Fruit fly (Drosophila melanogaster): ENCODE measurements around the gene robo2.

Gene robo2

dm6 chr2L:1462136-1462535 lies 41.9 kb upstream of the robo2 start (continued):
- 0 out of 3 replicates have a peak, but pooled peaks have one; percentile 26 for TF ChIP-seq CG11695 (GFP tag; IDR thresholded peaks at IDR 0.05)
- TF ChIP-seq zen (tag; optimal IDR thresholded peaks at IDR 0.05) = peak; percentile 24
- no peak for TF ChIP-seq fru (optimal IDR thresholded peaks at IDR 0.05)
- TF ChIP-seq Oli (tag; optimal IDR thresholded peaks at IDR 0.05) = no peak
- TF ChIP-seq CG11696 (GFP tag; IDR thresholded peaks at IDR 0.05) = no peak
- TF ChIP-seq CG6765 (GFP tag; optimal IDR thresholded peaks at IDR 0.05) = no peak
- TF ChIP-seq CG34224 (GFP tag; IDR thresholded peaks at IDR 0.05; ENCODE audit: partially characterized antibody) = peak; percentile 67
- TF ChIP-seq Rx (GFP tag; IDR thresholded peaks at IDR 0.05) = peak; percentile 31; the same call in 1 of the 2 replicates
- peak; percentile 40 for TF ChIP-seq CG10366 (GFP tag; IDR thresholded peaks at IDR 0.05)
- TF ChIP-seq ftz-f1 (GFP tag; optimal IDR thresholded peaks at IDR 0.05) = no peak
- TF ChIP-seq onecut (GFP tag; IDR thresholded peaks at IDR 0.05) = no peak
- TF ChIP-seq BEAF-32 (GFP tag; optimal IDR thresholded peaks at IDR 0.05) = peak; percentile 73
- TF ChIP-seq CG5953 (GFP tag; IDR thresholded peaks at IDR 0.05) = no peak
- no peak for TF ChIP-seq fd64A (GFP tag; optimal IDR thresholded peaks at IDR 0.05)
- peak; percentile 39 for TF ChIP-seq CG17385 (GFP tag; optimal IDR thresholded peaks at IDR 0.05)
- no peak for TF ChIP-seq tup (GFP tag; optimal IDR thresholded peaks at IDR 0.05)
- peak; percentile 16; the same call in 1 of the 2 replicates for TF ChIP-seq CG4730 (GFP tag; IDR thresholded peaks at IDR 0.05)
- no peak for TF ChIP-seq repo (GFP tag; optimal IDR thresholded peaks at IDR 0.05)
- peak; percentile 25 for TF ChIP-seq CG11504 (tag; optimal IDR thresholded peaks at IDR 0.05)
- no peak for TF ChIP-seq CG11560 (tag; IDR thresholded peaks at IDR 0.05)
- TF ChIP-seq ara (GFP tag; IDR thresholded peaks at IDR 0.05) = peak; percentile 81
- TF ChIP-seq knrl (GFP tag; IDR thresholded peaks at IDR 0.05; ENCODE audit: partially characterized antibody) = peak; percentile 70; the same call in 2 of the 3 replicates
- peak; percentile 69; the same call in 2 of the 3 replicates for TF ChIP-seq hb (GFP tag; IDR thresholded peaks at IDR 0.05; ENCODE audit: partially characterized antibody)
- peak; percentile 69 for TF ChIP-seq croc (GFP tag; conservative IDR thresholded peaks at IDR 0.05)
- TF ChIP-seq CG9215 (GFP tag; IDR thresholded peaks at IDR 0.05) = no peak
- TF ChIP-seq B-H1 (GFP tag; IDR thresholded peaks at IDR 0.05) = no peak
- TF ChIP-seq so (GFP tag; IDR thresholded peaks at IDR 0.05) = peak; percentile 54; the same call in 1 of the 3 replicates
- no peak for TF ChIP-seq disco-r (GFP tag; optimal IDR thresholded peaks at IDR 0.05)
- no peak for TF ChIP-seq Lim3 (GFP tag; IDR thresholded peaks at IDR 0.05)
- TF ChIP-seq lmd (GFP tag; IDR thresholded peaks at IDR 0.05) = peak; percentile 57; the same call in 1 of the 2 replicates
- TF ChIP-seq Gug (GFP tag; IDR thresholded peaks at IDR 0.05) = no peak; the same call in 3 of the 4 replicates
- no peak for TF ChIP-seq CG10565 (GFP tag; optimal IDR thresholded peaks at IDR 0.05)
- TF ChIP-seq bbx (GFP tag; IDR thresholded peaks at IDR 0.05; ENCODE audit: partially characterized antibody) = peak; percentile 74; the same call in 1 of the 2 replicates
- TF ChIP-seq CG11398 (GFP tag; optimal IDR thresholded peaks at IDR 0.05) = no peak
- TF ChIP-seq CG31365 (tag; optimal IDR thresholded peaks at IDR 0.05) = no peak
- TF ChIP-seq Awh (GFP tag; IDR thresholded peaks at IDR 0.05) = peak; percentile 39; the same call in 1 of the 2 replicates
- peak; percentile 58; the same call in 1 of the 2 replicates for TF ChIP-seq sna (GFP tag; IDR thresholded peaks at IDR 0.05; ENCODE audit: partially characterized antibody)
- TF ChIP-seq Lhr (GFP tag; optimal IDR thresholded peaks at IDR 0.05) = peak; percentile 20
- no peak for TF ChIP-seq luna (GFP tag; optimal IDR thresholded peaks at IDR 0.05)
- no peak for TF ChIP-seq CG9817 (tag; optimal IDR thresholded peaks at IDR 0.05)
- no peak for TF ChIP-seq Dp (GFP tag; optimal IDR thresholded peaks at IDR 0.05)
- peak; percentile 82 for TF ChIP-seq CG5180 (GFP tag; optimal IDR thresholded peaks at IDR 0.05)
- no peak for TF ChIP-seq CG4854 (GFP tag; optimal IDR thresholded peaks at IDR 0.05)
- no peak for TF ChIP-seq dati (GFP tag; IDR thresholded peaks at IDR 0.05)
- TF ChIP-seq toy (GFP tag; IDR thresholded peaks at IDR 0.05) = no peak
- no peak for TF ChIP-seq Dad (GFP tag; optimal IDR thresholded peaks at IDR 0.05)
- TF ChIP-seq CG12236 (GFP tag; optimal IDR thresholded peaks at IDR 0.05) = peak; percentile 54
- TF ChIP-seq GATAe (GFP tag; conservative IDR thresholded peaks at IDR 0.05) = no peak
- no peak for TF ChIP-seq Oaz (GFP tag; IDR thresholded peaks at IDR 0.05)
- TF ChIP-seq CG4424 (GFP tag; optimal IDR thresholded peaks at IDR 0.05) = peak; percentile 22
- no peak for TF ChIP-seq CG12155 (GFP tag; optimal IDR thresholded peaks at IDR 0.05)
- no peak for TF ChIP-seq usp (GFP tag; optimal IDR thresholded peaks at IDR 0.05)
